Fruit fly (Drosophila melanogaster) whole organism, embryonic: Measurements from ENCODE around the gene GstT4.

Experiments
- ATbp ChIP-seq: fragments of 200-800 bp; sonication (Bioruptor generic); optimal IDR thresholded peaks from 2 replicates; lab custom pipeline; 2017; ENCODE audit warnings: missing biosample characterization, mild to moderate bottlenecking, missing genetic modification characterization, missing genetic modification reagents
- Aef1 ChIP-seq: fragments of 200-800 bp; sonication (Bioruptor generic); IDR thresholded peaks from 3 replicates; pipeline ENCODE4 v1.3.6; 2022; ENCODE audit warnings: missing biosample characterization, missing genetic modification characterization
- CG10565 ChIP-seq: fragments of 200-800 bp; sonication (Bioruptor generic); optimal IDR thresholded peaks from 3 replicates; lab custom pipeline; 2016; ENCODE audit warnings: missing biosample characterization, mild to moderate bottlenecking, missing genetic modification characterization
- CG11085 ChIP-seq: fragments of 200-800 bp; sonication (Bioruptor generic); IDR thresholded peaks from 2 replicates; pipeline ENCODE4 v1.3.6; 2022; ENCODE audit warnings: missing biosample characterization, missing genetic modification characterization
- CG11456 ChIP-seq: fragments of 200-800 bp; sonication (Bioruptor generic); IDR thresholded peaks from 3 replicates; pipeline ENCODE4 v1.3.6; 2022; ENCODE audit warnings: missing biosample characterization, missing genetic modification characterization
- CG11504 ChIP-seq: fragments of 200-800 bp; sonication (Bioruptor generic); optimal IDR thresholded peaks from 3 replicates; lab custom pipeline; 2019; ENCODE audit warnings: missing biosample characterization, mild to moderate bottlenecking, missing genetic modification characterization, moderate library complexity
- CG12942 ChIP-seq: fragments of 200-800 bp; sonication (Bioruptor generic); optimal IDR thresholded peaks from 3 replicates; lab custom pipeline; 2016; ENCODE audit warnings: missing biosample characterization, missing genetic modification characterization
- CG13424 ChIP-seq: fragments of 200-800 bp; sonication (Bioruptor generic); optimal IDR thresholded peaks from 2 replicates; lab custom pipeline; 2019; ENCODE audit warnings: missing biosample characterization, mild to moderate bottlenecking, missing genetic modification characterization, moderate library complexity
- CG14441 ChIP-seq: fragments of 200-800 bp; sonication (Bioruptor generic); IDR thresholded peaks from 2 replicates; pipeline ENCODE4 v1.3.6; 2022; ENCODE audit warnings: missing biosample characterization, missing genetic modification characterization
- CG15011 ChIP-seq: fragments of 200-800 bp; sonication (Bioruptor generic); optimal IDR thresholded peaks from 3 replicates; lab custom pipeline; 2018; ENCODE audit warnings: missing biosample characterization, mild to moderate bottlenecking, missing genetic modification characterization
- CG15269 ChIP-seq: fragments of 200-800 bp; sonication (Bioruptor generic); optimal IDR thresholded peaks from 2 replicates; lab custom pipeline; 2018; ENCODE audit warnings: missing biosample characterization, mild to moderate bottlenecking, missing genetic modification characterization, moderate library complexity
- CG1603 ChIP-seq: fragments of 200-800 bp; sonication (Bioruptor generic); optimal IDR thresholded peaks from 2 replicates; lab custom pipeline; 2019; ENCODE audit warnings: missing biosample characterization, mild to moderate bottlenecking, missing genetic modification characterization, moderate library complexity
- CG16863 ChIP-seq: fragments of 200-800 bp; sonication (Bioruptor generic); optimal IDR thresholded peaks from 3 replicates; lab custom pipeline; 2016; ENCODE audit warnings: missing biosample characterization, missing genetic modification characterization
- CG17568 ChIP-seq: fragments of 200-800 bp; sonication (Bioruptor generic); optimal IDR thresholded peaks from 2 replicates; lab custom pipeline; 2018; ENCODE audit warnings: missing biosample characterization, mild to moderate bottlenecking, missing genetic modification characterization, moderate library complexity
- CG2116 ChIP-seq: fragments of 200-800 bp; sonication (Bioruptor generic); optimal IDR thresholded peaks from 3 replicates; lab custom pipeline; 2018; ENCODE audit warnings: missing biosample characterization, mild to moderate bottlenecking, missing genetic modification characterization
- CG2202 ChIP-seq: fragments of 200-800 bp; sonication (Bioruptor generic); optimal IDR thresholded peaks from 2 replicates; lab custom pipeline; 2018; ENCODE audit warnings: missing biosample characterization, mild to moderate bottlenecking, missing genetic modification characterization
- CG31388 ChIP-seq: fragments of 200-800 bp; sonication (Bioruptor generic); optimal IDR thresholded peaks from 2 replicates; lab custom pipeline; 2016; ENCODE audit warnings: missing biosample characterization, missing genetic modification characterization
- CG4282 ChIP-seq: fragments of 200-800 bp; sonication (Bioruptor generic); optimal IDR thresholded peaks from 2 replicates; lab custom pipeline; 2016; ENCODE audit warnings: missing biosample characterization, missing genetic modification characterization
- CG6683 ChIP-seq: fragments of 200-800 bp; sonication (Bioruptor generic); optimal IDR thresholded peaks from 2 replicates; lab custom pipeline; 2017; ENCODE audit warnings: missing biosample characterization, mild to moderate bottlenecking, missing genetic modification characterization, missing genetic modification reagents
- CG6854 ChIP-seq: fragments of 200-800 bp; sonication (Bioruptor generic); optimal IDR thresholded peaks from 3 replicates; lab custom pipeline; 2017; ENCODE audit warnings: missing biosample characterization, mild to moderate bottlenecking, missing genetic modification characterization
- CG7987 ChIP-seq: fragments of 200-800 bp; sonication (Bioruptor generic); optimal IDR thresholded peaks from 2 replicates; lab custom pipeline; 2018; ENCODE audit warnings: missing biosample characterization, mild to moderate bottlenecking, missing genetic modification characterization, moderate library complexity
- CG8765 ChIP-seq: fragments of 200-800 bp; sonication (Bioruptor generic); IDR thresholded peaks from 2 replicates; pipeline ENCODE4 v1.3.6; 2022; ENCODE audit warnings: missing biosample characterization, missing genetic modification characterization
- CG8924 ChIP-seq: fragments of 200-800 bp; optimal IDR thresholded peaks from 3 replicates; lab custom pipeline; 2019; ENCODE audit warnings: missing biosample characterization, mild to moderate bottlenecking, missing genetic modification characterization, moderate library complexity
- CG9609 ChIP-seq: fragments of 200-800 bp; sonication (Bioruptor generic); optimal IDR thresholded peaks from 3 replicates; lab custom pipeline; 2016; ENCODE audit warnings: missing biosample characterization, missing genetic modification characterization
- CkIIα-i1 ChIP-seq: fragments of 200-800 bp; sonication (Bioruptor generic); IDR thresholded peaks from 2 replicates; pipeline ENCODE4 v1.3.6; 2022; ENCODE audit warnings: missing biosample characterization, missing genetic modification characterization
- Nf-YB ChIP-seq: fragments of 200-800 bp; sonication (Bioruptor generic); optimal IDR thresholded peaks from 3 replicates; lab custom pipeline; 2019; ENCODE audit warnings: missing biosample characterization, mild to moderate bottlenecking, missing genetic modification characterization, moderate library complexity
- Side ChIP-seq: fragments of 200-800 bp; sonication (Bioruptor generic); optimal IDR thresholded peaks from 2 replicates; lab custom pipeline; 2016; ENCODE audit warnings: missing biosample characterization, missing genetic modification characterization
- az2 ChIP-seq: fragments of 200-800 bp; sonication (Bioruptor generic); optimal IDR thresholded peaks from 3 replicates; lab custom pipeline; 2016; ENCODE audit warnings: missing biosample characterization, missing genetic modification characterization
- caup ChIP-seq: fragments of 200-800 bp; sonication (Bioruptor generic); optimal IDR thresholded peaks from 3 replicates; lab custom pipeline; 2017; ENCODE audit warnings: missing biosample characterization, mild to moderate bottlenecking, missing genetic modification characterization, moderate library complexity; ENCODE audit not compliant: severe bottlenecking
- chm ChIP-seq: fragments of 200-800 bp; sonication (Bioruptor generic); IDR thresholded peaks from 2 replicates; pipeline ENCODE4 v1.3.6; 2022; ENCODE audit warnings: missing biosample characterization, missing genetic modification characterization
- da ChIP-seq: fragments of 200-800 bp; sonication (Bioruptor generic); optimal IDR thresholded peaks from 2 replicates; lab custom pipeline; 2016; ENCODE audit warnings: missing biosample characterization, missing genetic modification characterization
- danr ChIP-seq: fragments of 200-800 bp; sonication (Bioruptor generic); IDR thresholded peaks from 2 replicates; pipeline ENCODE4 v1.3.6; 2022; ENCODE audit warnings: missing biosample characterization, missing genetic modification characterization
- fd64A ChIP-seq: fragments of 200-800 bp; sonication (Bioruptor generic); optimal IDR thresholded peaks from 3 replicates; lab custom pipeline; 2018; ENCODE audit warnings: missing biosample characterization, mild to moderate bottlenecking, missing genetic modification characterization
- fd96Cb ChIP-seq: fragments of 200-800 bp; sonication (Bioruptor generic); optimal IDR thresholded peaks from 2 replicates; lab custom pipeline; 2018; ENCODE audit warnings: missing biosample characterization, mild to moderate bottlenecking, missing genetic modification characterization, moderate library complexity
- hb ChIP-seq: fragments of 200-800 bp; sonication (Bioruptor generic); IDR thresholded peaks from 3 replicates; pipeline ENCODE4 v1.3.6; 2022; ENCODE audit warnings: missing biosample characterization, missing genetic modification characterization; ENCODE audit not compliant: partially characterized antibody
- jigr1 ChIP-seq: fragments of 200-800 bp; sonication (Bioruptor generic); IDR thresholded peaks from 3 replicates; pipeline ENCODE4 v1.3.6; 2022; ENCODE audit warnings: missing biosample characterization, missing genetic modification characterization
- jumu ChIP-seq: fragments of 200-800 bp; sonication (Bioruptor generic); optimal IDR thresholded peaks from 3 replicates; lab custom pipeline; 2016; ENCODE audit warnings: missing biosample characterization, missing genetic modification characterization
- kni ChIP-seq: fragments of 200-800 bp; sonication (Bioruptor generic); optimal IDR thresholded peaks from 3 replicates; lab custom pipeline; 2017; ENCODE audit warnings: mild to moderate bottlenecking, missing biosample characterization, missing genetic modification reagents, missing genetic modification characterization
- lov ChIP-seq, 2 experiments: fragments of 200-800 bp in 1 of 2; fragments of >200 bp in 1 of 2; sonication (Bioruptor generic) in 1 of 2; IDR thresholded peaks in 1 of 2; optimal IDR thresholded peaks in 1 of 2; 2 replicates in 1 of 2; 3 replicates in 1 of 2; pipeline versions ENCODE4 v1.3.6 to Lab custom; 2017 to 2022; ENCODE audit warnings: missing biosample characterization in 1 of 2, missing genetic modification characterization in 1 of 2
- mam ChIP-seq: fragments of 200-800 bp; sonication (Bioruptor generic); optimal IDR thresholded peaks from 3 replicates; lab custom pipeline; 2016; ENCODE audit warnings: missing biosample characterization, missing genetic modification characterization
- run ChIP-seq: fragments of 200-800 bp; sonication (Bioruptor generic); optimal IDR thresholded peaks from 3 replicates; lab custom pipeline; 2018; ENCODE audit warnings: missing biosample characterization, mild to moderate bottlenecking, missing genetic modification characterization
- shn ChIP-seq: fragments of 200-800 bp; sonication (Bioruptor generic); optimal IDR thresholded peaks from 3 replicates; lab custom pipeline; 2016; ENCODE audit warnings: missing biosample characterization, missing genetic modification characterization
- zen2 ChIP-seq: fragments of 200-800 bp; sonication (Bioruptor generic); IDR thresholded peaks from 3 replicates; pipeline ENCODE4 v1.3.6; 2022; ENCODE audit warnings: missing biosample characterization, missing genetic modification characterization; ENCODE audit not compliant: partially characterized antibody

Gene GstT4

dm6 chrX:13387373-13387850, 17.1 kb upstream of the GstT4 start, which contains the start of the genes Ype and CG1662 (continued):
- TF ChIP-seq jumu (peak; percentile 67), Side (GFP tag; lab: Kevin White, UChicago) (peak; percentile 27), CG2116 (peak; percentile 86), danr (no peak), CG2202 (tag; lab: Kevin White, UChicago) (peak; percentile 36), CG15011 (GFP tag; lab: Kevin White, UChicago) (peak; percentile 32), CG15269 (peak; percentile 76), Nf-YB (GFP tag; lab: Kevin White, UChicago) (peak; percentile 49), CG6683 (GFP tag; lab: Kevin White, UChicago) (peak; percentile 16), CG10565 (no peak), CG11504 (peak; percentile 78), caup (GFP tag; lab: Kevin White, UChicago) (peak; percentile 55), CG8765 (no peak), CG4282 (GFP tag; lab: Kevin White, UChicago) (peak; percentile 17), CG11456 (GFP tag; lab: Robert Waterston, UW) (peak; percentile 84), CG6854 (no peak), CG17568 (GFP tag; lab: Kevin White, UChicago) (no peak), run (tag; lab: Kevin White, UChicago) (no peak), CG7987 (GFP tag; lab: Kevin White, UChicago) (peak; percentile 24), shn (GFP tag; lab: Kevin White, UChicago) (peak; percentile 60), CG1603 (tag; lab: Kevin White, UChicago) (peak; percentile 47), zen2 (GFP tag; lab: Robert Waterston, UW) (peak; percentile 56; the same call in 1 of the 3 replicates), kni (peak; percentile 36), ATbp (GFP tag; lab: Kevin White, UChicago) (peak; percentile 13), CG8924 (tag; lab: Kevin White, UChicago) (peak; percentile 80), hb (0 out of 3 replicates have a peak, but pooled peaks have one; percentile 16), CkIIα-i1 (GFP tag; lab: Robert Waterston, UW) (no peak), lov (optimal IDR thresholded peaks at IDR 0.05; lab: Kevin White, UChicago) (no peak), lov (GFP tag; IDR thresholded peaks at IDR 0.05; lab: Robert Waterston, UW) (0 out of 3 replicates have a peak, but pooled peaks have one; percentile 31), CG13424 (tag; lab: Kevin White, UChicago) (peak; percentile 86), Aef1 (peak; percentile 69), mam (GFP tag; lab: Kevin White, UChicago) (peak; percentile 76), da (no peak), CG16863 (GFP tag; lab: Kevin White, UChicago) (peak; percentile 52), fd96Cb (tag; lab: Kevin White, UChicago) (peak; percentile 56), CG11085 (GFP tag; lab: Robert Waterston, UW) (peak; percentile 65), CG9609 (GFP tag; lab: Kevin White, UChicago) (peak; percentile 56), chm (GFP tag; lab: Robert Waterston, UW) (peak; percentile 59), CG12942 (GFP tag; lab: Kevin White, UChicago) (peak; percentile 61), az2 (GFP tag; lab: Kevin White, UChicago) (peak; percentile 78), fd64A (GFP tag; lab: Kevin White, UChicago) (no peak), CG31388 (GFP tag; lab: Kevin White, UChicago) (peak; percentile 7), jigr1 (GFP tag; lab: Robert Waterston, UW) (peak; percentile 50; the same call in 1 of the 3 replicates), CG14441 (GFP tag; lab: Robert Waterston, UW) (peak; percentile 60)
